Worm (Caenorhabditis elegans): ENCODE results near the gene srsx-34.

DNA sequence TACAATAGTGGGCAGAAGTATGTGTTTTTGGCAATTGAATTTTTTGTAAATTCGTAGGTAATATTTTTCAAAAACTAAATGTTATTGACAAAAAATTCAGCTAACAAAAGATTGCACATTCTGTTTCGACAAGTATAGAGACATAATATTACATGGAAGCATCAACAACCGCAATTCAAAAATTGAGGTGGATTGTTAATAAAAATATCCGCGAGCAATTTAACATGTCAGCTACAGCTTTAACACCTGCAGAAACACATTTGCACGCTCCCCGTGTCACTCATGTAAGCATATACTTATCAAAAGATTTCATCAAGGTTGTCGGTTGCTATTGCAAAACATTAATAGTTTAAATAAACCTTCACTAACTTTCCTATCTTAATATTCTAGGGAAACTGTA, at the start of gene srsx-34:
- TF ChIP-seq klf-2 (GFP tag; conservative IDR thresholded peaks at IDR 0.05) (no peak), T22C8.4 (GFP tag; IDR thresholded peaks at IDR 0.05) (no peak), ref-1 (GFP tag; conservative IDR thresholded peaks at IDR 0.05) (no peak), cog-1 (tag; optimal IDR thresholded peaks at IDR 0.05) (no peak), tab-1 (GFP tag; IDR thresholded peaks at IDR 0.05) (no peak), med-1 (GFP tag; optimal IDR thresholded peaks at IDR 0.05; ENCODE audit: insufficient read depth) (no peak), flt-1 (GFP tag; IDR thresholded peaks at IDR 0.05) (no peak)
